Worm (Caenorhabditis elegans): ENCODE data around the gene F18G5.6.
A peak's percentile ranks its signal among the peaks of the same experiment; 100 is the strongest.

- no peak for TF ChIP-seq nhr-12 (tag; optimal IDR thresholded peaks at IDR 0.05)
- TF ChIP-seq nhr-23 (tag; optimal IDR thresholded peaks at IDR 0.05) = no peak
- no peak for TF ChIP-seq lin-15B (tag; optimal IDR thresholded peaks at IDR 0.05)
- no peak for TF ChIP-seq nhr-11 (tag; optimal IDR thresholded peaks at IDR 0.05)
- TF ChIP-seq elt-3 (tag; optimal IDR thresholded peaks at IDR 0.05) = no peak
- peak; percentile 59 for TF ChIP-seq pqm-1 (tag; optimal IDR thresholded peaks at IDR 0.05)
- TF ChIP-seq elt-1 (tag; optimal IDR thresholded peaks at IDR 0.05) = no peak
- no peak for TF ChIP-seq nhr-77 (tag; optimal IDR thresholded peaks at IDR 0.05)
- peak; percentile 71 for TF ChIP-seq elt-2 (tag; optimal IDR thresholded peaks at IDR 0.05)
- TF ChIP-seq nfya-1 (tag; optimal IDR thresholded peaks at IDR 0.05; ENCODE audit: insufficient read depth) = no peak
- TF ChIP-seq mdl-1 (tag; optimal IDR thresholded peaks at IDR 0.05) = no peak
- no peak for TF ChIP-seq nhr-76 (tag; optimal IDR thresholded peaks at IDR 0.05)
- TF ChIP-seq unc-62 (GFP tag; optimal IDR thresholded peaks at IDR 0.05) = no peak
- TF ChIP-seq lsy-12 (tag; optimal IDR thresholded peaks at IDR 0.05) = no peak
These were observed 31.3 kb upstream of the F18G5.6 start for ce11 chrX:9295471-9295870.

Data from whole organism, L3 larva.